Fruit fly (Drosophila melanogaster): ENCODE data around the gene Imp.

The Imp gene

dm6 chrX:10841717-10842255, 17.7 kb upstream of the Imp start, which contains the start of gene CG15209:
Gene CG15209 (plus strand): TSS chrX:10842205.
- TF ChIP-seq Sry-β (GFP tag; optimal IDR thresholded peaks at IDR 0.05) (peak; percentile 79), CG10543 (GFP tag; optimal IDR thresholded peaks at IDR 0.05) (peak; percentile 13), CG17568 (GFP tag; optimal IDR thresholded peaks at IDR 0.05) (no peak), nau (GFP tag; optimal IDR thresholded peaks at IDR 0.05) (no peak), Hsf (GFP tag; optimal IDR thresholded peaks at IDR 0.05) (no peak), row (GFP tag; IDR thresholded peaks at IDR 0.05) (0 out of 3 replicates have a peak, but pooled peaks have one; percentile 11), Chrac-16 (GFP tag; optimal IDR thresholded peaks at IDR 0.05) (no peak), sug (tag; optimal IDR thresholded peaks at IDR 0.05) (peak; percentile 11), Deaf1 (tag; optimal IDR thresholded peaks at IDR 0.05) (peak; percentile 75), Med (GFP tag) (peak; percentile 2)

- TF ChIP-seq Hsf (GFP tag; optimal IDR thresholded peaks at IDR 0.05) (no peak), sim (GFP tag; IDR thresholded peaks at IDR 0.05) (no peak), Oli (tag; optimal IDR thresholded peaks at IDR 0.05) (no peak), vvl (GFP tag; IDR thresholded peaks at IDR 0.05) (no peak), CG8089 (GFP tag; optimal IDR thresholded peaks at IDR 0.05) (no peak), NfI (GFP tag; optimal IDR thresholded peaks at IDR 0.05) (no peak), CG34376 (GFP tag; optimal IDR thresholded peaks at IDR 0.05) (peak; percentile 41), CG2116 (GFP tag; optimal IDR thresholded peaks at IDR 0.05) (no peak), sug (tag; optimal IDR thresholded peaks at IDR 0.05) (peak; percentile 27), corto (GFP tag; optimal IDR thresholded peaks at IDR 0.05) (no peak), dpn (GFP tag; optimal IDR thresholded peaks at IDR 0.05) (no peak), CG8478 (optimal IDR thresholded peaks at IDR 0.05) (no peak), schlank (tag; optimal IDR thresholded peaks at IDR 0.05) (no peak), CG30020 (tag; optimal IDR thresholded peaks at IDR 0.05) (no peak), hkb (optimal IDR thresholded peaks at IDR 0.05) (no peak), hkb (GFP tag; IDR thresholded peaks at IDR 0.05) (no peak), ATbp (GFP tag; optimal IDR thresholded peaks at IDR 0.05) (no peak), HLH54F (GFP tag; optimal IDR thresholded peaks at IDR 0.05) (no peak), stwl (tag; optimal IDR thresholded peaks at IDR 0.05) (no peak), kay (GFP tag; optimal IDR thresholded peaks at IDR 0.05) (no peak), CG13894 (tag; optimal IDR thresholded peaks at IDR 0.05) (no peak), Elba2 (GFP tag; optimal IDR thresholded peaks at IDR 0.05) (no peak), slbo (GFP tag; IDR thresholded peaks at IDR 0.05) (no peak), Nf-YB (GFP tag; optimal IDR thresholded peaks at IDR 0.05) (peak; percentile 35), CG10654 (GFP tag; optimal IDR thresholded peaks at IDR 0.05) (no peak), Nf-YC (tag; optimal IDR thresholded peaks at IDR 0.05) (peak; percentile 14), D19B (GFP tag; optimal IDR thresholded peaks at IDR 0.05) (no peak), aop (GFP tag; IDR thresholded peaks at IDR 0.05) (no peak), PHDP (tag; optimal IDR thresholded peaks at IDR 0.05) (no peak), Fer3 (tag; optimal IDR thresholded peaks at IDR 0.05) (no peak), pan (optimal IDR thresholded peaks at IDR 0.05) (no peak), pan (GFP tag; optimal IDR thresholded peaks at IDR 0.05 in 1 of 2, IDR thresholded peaks at IDR 0.05 in 1 of 2) (no peak), CG7839 (tag; optimal IDR thresholded peaks at IDR 0.05) (no peak), Optix (GFP tag; IDR thresholded peaks at IDR 0.05) (no peak), Gug (GFP tag; IDR thresholded peaks at IDR 0.05) (no peak), Rfx (GFP tag; IDR thresholded peaks at IDR 0.05) (no peak), ara (GFP tag; IDR thresholded peaks at IDR 0.05) (no peak), bbx (GFP tag; IDR thresholded peaks at IDR 0.05; ENCODE audit: partially characterized antibody) (no peak), grn (GFP tag; optimal IDR thresholded peaks at IDR 0.05) (peak; percentile 52), yki (optimal IDR thresholded peaks at IDR 0.05) (no peak), E2f2 (GFP tag; IDR thresholded peaks at IDR 0.05) (0 out of 2 replicates have a peak, but pooled peaks have one; percentile 6)
Observed at dm6 chrX:10840892-10841564, 17.0 kb upstream of the Imp start.
